Fruit fly (Drosophila melanogaster): ENCODE data around the gene tay.

DNA sequence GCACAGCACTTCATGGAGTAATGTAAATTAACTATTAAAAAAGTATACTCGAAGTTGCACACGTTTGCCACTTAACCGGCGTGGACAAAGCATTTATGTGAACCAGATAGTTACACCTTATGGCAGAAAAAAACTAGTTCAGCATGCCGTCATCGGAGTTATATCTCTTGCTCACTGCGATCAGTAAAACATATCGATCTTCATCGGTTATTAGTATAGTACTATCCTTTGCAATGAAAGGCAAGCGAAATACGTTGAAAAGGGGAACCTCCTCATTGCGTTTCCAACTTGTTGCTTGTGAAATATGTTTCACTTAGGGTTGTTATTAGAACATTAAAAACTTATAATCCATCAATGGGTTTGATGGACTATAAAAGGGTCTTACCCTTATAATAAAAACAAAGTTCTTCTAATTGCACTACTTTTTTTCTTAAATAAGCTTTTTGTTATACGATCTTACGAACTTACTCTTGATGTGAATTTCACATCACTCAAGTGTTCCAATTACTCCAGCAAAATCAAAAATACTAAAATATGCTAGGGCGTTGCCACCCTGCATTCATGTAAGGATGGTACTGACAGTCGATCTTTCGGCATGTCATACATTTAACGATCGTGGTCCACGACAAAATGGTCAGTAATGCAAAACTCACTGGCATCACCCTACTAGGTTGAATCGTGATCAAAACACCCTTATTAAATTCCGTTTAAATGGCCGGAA is 22.6 kb upstream of the tay start, which contains the start of gene CycD:
- TF ChIP-seq ovo (GFP tag; optimal IDR thresholded peaks at IDR 0.05), result no peak
- TF ChIP-seq Clk (GFP tag; optimal IDR thresholded peaks at IDR 0.05), result no peak
- TF ChIP-seq cnc (optimal IDR thresholded peaks at IDR 0.05), result no peak
- no peak for TF ChIP-seq CG1620 (GFP tag; optimal IDR thresholded peaks at IDR 0.05)
- no peak for TF ChIP-seq cic (GFP tag; optimal IDR thresholded peaks at IDR 0.05)
- TF ChIP-seq kay (GFP tag; ENCODE audit: borderline replicate concordance), result no peak
- no peak for TF ChIP-seq CG5204 (GFP tag; optimal IDR thresholded peaks at IDR 0.05)
- no peak for TF ChIP-seq Hr96 (GFP tag; optimal IDR thresholded peaks at IDR 0.05)
- no peak for TF ChIP-seq CG33017 (tag; optimal IDR thresholded peaks at IDR 0.05)
- TF ChIP-seq CG12768 (GFP tag; optimal IDR thresholded peaks at IDR 0.05), result no peak
- TF ChIP-seq pad (GFP tag; optimal IDR thresholded peaks at IDR 0.05), result no peak
- TF ChIP-seq CG14711 (tag; optimal IDR thresholded peaks at IDR 0.05), result no peak

Measured in whole organism, adult.